In the genomic region with DNA sequence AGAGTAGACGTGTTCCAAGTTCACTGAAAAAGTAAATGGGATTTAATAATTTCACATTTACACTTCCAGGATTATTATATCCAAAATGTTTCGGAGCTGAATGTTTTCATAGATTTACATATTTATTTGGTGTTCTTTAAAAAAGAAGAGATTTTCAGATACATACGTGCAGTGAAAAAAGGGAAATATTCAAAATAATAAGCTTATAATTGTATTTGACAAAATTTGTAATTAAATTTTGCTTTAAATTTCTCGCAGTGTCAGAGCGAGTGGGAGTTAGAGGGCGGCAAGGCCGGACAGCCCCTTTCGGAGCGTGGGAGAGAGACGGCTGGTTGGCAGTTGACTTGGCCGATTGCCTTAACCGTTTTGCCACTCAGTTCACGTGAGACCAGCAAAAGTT, we compare ENCODE assay signal across 5 fruit fly cellular contexts.
A peak's percentile ranks its signal among the peaks of the same experiment; 100 is the strongest.
TF ChIP-seq lines count a peak whose summit lies in the region.

A gene (plus strand): TSS at position 388 of the 400 bp plus-strand sequence.

- no peak for TF ChIP-seq CTCF in whole organism, embryonic (GFP tag; optimal IDR thresholded peaks at IDR 0.05; lab: Kevin White, UChicago)

TF ChIP-seq in whole organism, adult, 20 proteins besides CTCF, POLR2A, EP300 and RAD21 (continues in another document):
- TF ChIP-seq CG14711 (tag; optimal IDR thresholded peaks at IDR 0.05; lab: Kevin White, UChicago) (peak; percentile 69), CG33017 (tag; optimal IDR thresholded peaks at IDR 0.05; lab: Kevin White, UChicago) (peak; percentile 89), ovo (GFP tag; optimal IDR thresholded peaks at IDR 0.05; lab: Kevin White, UChicago) (peak; percentile 19), CG7045 (GFP tag; optimal IDR thresholded peaks at IDR 0.05; lab: Kevin White, UChicago) (peak; percentile 87), CG7101 (tag; optimal IDR thresholded peaks at IDR 0.05; lab: Kevin White, UChicago) (peak; percentile 86), tj (GFP tag; optimal IDR thresholded peaks at IDR 0.05; lab: Kevin White, UChicago) (peak; percentile 40), kay (GFP tag; lab: Kevin White, UChicago; ENCODE audit: borderline replicate concordance) (no peak), Crg-1 (GFP tag; optimal IDR thresholded peaks at IDR 0.05; lab: Kevin White, UChicago) (no peak), CG1620 (GFP tag; optimal IDR thresholded peaks at IDR 0.05; lab: Kevin White, UChicago) (peak; percentile 35), Clk (GFP tag; optimal IDR thresholded peaks at IDR 0.05; lab: Kevin White, UChicago) (peak; percentile 73), Mnt (GFP tag; optimal IDR thresholded peaks at IDR 0.05; lab: Kevin White, UChicago) (peak; percentile 24), Hr96 (GFP tag; optimal IDR thresholded peaks at IDR 0.05; lab: Kevin White, UChicago) (peak; percentile 81), CG12768 (GFP tag; optimal IDR thresholded peaks at IDR 0.05; lab: Kevin White, UChicago) (peak; percentile 90), toe (GFP tag; optimal IDR thresholded peaks at IDR 0.05; lab: Kevin White, UChicago) (peak; percentile 82), pad (GFP tag; optimal IDR thresholded peaks at IDR 0.05; lab: Kevin White, UChicago) (peak; percentile 57), CG11617 (GFP tag; optimal IDR thresholded peaks at IDR 0.05; lab: Kevin White, UChicago) (peak; percentile 88), cic (GFP tag; optimal IDR thresholded peaks at IDR 0.05; lab: Kevin White, UChicago) (no peak)

TF ChIP-seq in whole organism, embryonic, 481 proteins besides CTCF, POLR2A, EP300 and RAD21 (continues in another document):
- TF ChIP-seq Dbx (GFP tag; IDR thresholded peaks at IDR 0.05; lab: Robert Waterston, UW) = peak; percentile 72
- TF ChIP-seq B-H2 (GFP tag; optimal IDR thresholded peaks at IDR 0.05; lab: Kevin White, UChicago) = peak; percentile 73
- TF ChIP-seq zfh1 (GFP tag; IDR thresholded peaks at IDR 0.05; lab: Robert Waterston, UW) = no peak
- peak; percentile 75 for TF ChIP-seq Nf-YC (tag; optimal IDR thresholded peaks at IDR 0.05; lab: Kevin White, UChicago)
- TF ChIP-seq CG10543 (GFP tag; optimal IDR thresholded peaks at IDR 0.05; lab: Kevin White, UChicago) = peak; percentile 77
- no peak for TF ChIP-seq CG8359 (GFP tag; optimal IDR thresholded peaks at IDR 0.05; lab: Kevin White, UChicago; ENCODE audit: borderline replicate concordance)
- no peak for TF ChIP-seq CG4360 (GFP tag; IDR thresholded peaks at IDR 0.05; lab: Robert Waterston, UW)
- peak; percentile 57 for TF ChIP-seq fu2 (GFP tag; optimal IDR thresholded peaks at IDR 0.05; lab: Kevin White, UChicago)
- TF ChIP-seq D19A (tag; optimal IDR thresholded peaks at IDR 0.05; lab: Kevin White, UChicago) = peak; percentile 72
- TF ChIP-seq D (optimal IDR thresholded peaks at IDR 0.05; lab: Kevin White, UChicago) = no peak
- TF ChIP-seq D (GFP tag; optimal IDR thresholded peaks at IDR 0.05; lab: Kevin White, UChicago) = peak; percentile 56
- TF ChIP-seq CG11398 (GFP tag; optimal IDR thresholded peaks at IDR 0.05; lab: Kevin White, UChicago) = no peak
- no peak for TF ChIP-seq Lpt (GFP tag; optimal IDR thresholded peaks at IDR 0.05; lab: Kevin White, UChicago)
- TF ChIP-seq sisA (GFP tag; IDR thresholded peaks at IDR 0.05; lab: Robert Waterston, UW) = peak; percentile 60
- no peak for TF ChIP-seq ac (GFP tag; optimal IDR thresholded peaks at IDR 0.05; lab: Kevin White, UChicago)
- peak; percentile 35; the same call in 1 of the 2 replicates for TF ChIP-seq ap (GFP tag; IDR thresholded peaks at IDR 0.05; lab: Robert Waterston, UW)
- TF ChIP-seq CG18764 (GFP tag; optimal IDR thresholded peaks at IDR 0.05; lab: Kevin White, UChicago) = peak; percentile 38
- peak; percentile 49 for TF ChIP-seq CG6854 (GFP tag; optimal IDR thresholded peaks at IDR 0.05; lab: Kevin White, UChicago)

TF ChIP-seq in whole organism, prepupa, 60 proteins besides CTCF, POLR2A, EP300 and RAD21 (continues in another document):
- TF ChIP-seq pdm3 (GFP tag; optimal IDR thresholded peaks at IDR 0.05; lab: Kevin White, UChicago) (peak; percentile 65), CG3032 (tag; optimal IDR thresholded peaks at IDR 0.05; lab: Kevin White, UChicago) (no peak), OdsH (GFP tag; optimal IDR thresholded peaks at IDR 0.05; lab: Kevin White, UChicago) (peak; percentile 58), CG8119 (GFP tag; IDR thresholded peaks at IDR 0.05; lab: Robert Waterston, UW) (peak; percentile 64), esn (GFP tag; optimal IDR thresholded peaks at IDR 0.05; lab: Kevin White, UChicago) (peak; percentile 75), CG11294 (GFP tag; IDR thresholded peaks at IDR 0.05; lab: Robert Waterston, UW) (peak; percentile 26; the same call in 1 of the 2 replicates), CG15336 (GFP tag; IDR thresholded peaks at IDR 0.05; lab: Robert Waterston, UW) (peak; percentile 53; the same call in 1 of the 2 replicates), Hr4 (GFP tag; optimal IDR thresholded peaks at IDR 0.05; lab: Kevin White, UChicago) (peak; percentile 53), CG4318 (GFP tag; optimal IDR thresholded peaks at IDR 0.05; lab: Kevin White, UChicago) (no peak), salr (GFP tag; optimal IDR thresholded peaks at IDR 0.05; lab: Kevin White, UChicago) (peak in 1 of 2 experiments; percentile 40), Met (GFP tag; optimal IDR thresholded peaks at IDR 0.05; lab: Kevin White, UChicago) (peak; percentile 76), CG11762 (GFP tag; optimal IDR thresholded peaks at IDR 0.05; lab: Kevin White, UChicago; ENCODE audit: insufficient read depth) (peak; percentile 23), Eip78C (GFP tag; lab: Kevin White, UChicago) (peak; percentile 89), Blimp-1 (GFP tag; optimal IDR thresholded peaks at IDR 0.05; lab: Kevin White, UChicago) (peak; percentile 38), CG8632 (GFP tag; optimal IDR thresholded peaks at IDR 0.05; lab: Kevin White, UChicago) (peak; percentile 61), dsx (GFP tag; optimal IDR thresholded peaks at IDR 0.05; lab: Kevin White, UChicago; ENCODE audit: poor library complexity, severe bottlenecking) (no peak), CG34406 (GFP tag; optimal IDR thresholded peaks at IDR 0.05; lab: Kevin White, UChicago) (peak; percentile 57)

TF ChIP-seq in whole organism, pupa, 21 proteins besides CTCF, POLR2A, EP300 and RAD21:
- TF ChIP-seq CG14655 (GFP tag; optimal IDR thresholded peaks at IDR 0.05; lab: Kevin White, UChicago) (no peak), CG8159 (tag; optimal IDR thresholded peaks at IDR 0.05; lab: Kevin White, UChicago) (peak; percentile 59), Snoo (tag; optimal IDR thresholded peaks at IDR 0.05; lab: Kevin White, UChicago) (peak; percentile 62), Pif1B (GFP tag; optimal IDR thresholded peaks at IDR 0.05; lab: Kevin White, UChicago) (peak; percentile 18), Ets98B (GFP tag; IDR thresholded peaks at IDR 0.05; lab: Robert Waterston, UW) (peak; percentile 36), Pif1A (GFP tag; optimal IDR thresholded peaks at IDR 0.05; lab: Kevin White, UChicago) (peak; percentile 48), CG9948 (tag; optimal IDR thresholded peaks at IDR 0.05; lab: Kevin White, UChicago) (no peak), EcR (GFP tag; optimal IDR thresholded peaks at IDR 0.05; lab: Kevin White, UChicago) (no peak), CG4496 (GFP tag; IDR thresholded peaks at IDR 0.05; lab: Robert Waterston, UW) (0 out of 3 replicates have a peak, but pooled peaks have one; percentile 31), CG17806 (tag; optimal IDR thresholded peaks at IDR 0.05; lab: Kevin White, UChicago) (no peak)

TF ChIP-seq in whole organism, wandering third instar larva, 38 proteins besides CTCF, POLR2A, EP300 and RAD21 (continues in another document):
- TF ChIP-seq brk (GFP tag; optimal IDR thresholded peaks at IDR 0.05; lab: Kevin White, UChicago) = peak; percentile 67
- TF ChIP-seq Hnf4 (GFP tag; optimal IDR thresholded peaks at IDR 0.05; lab: Kevin White, UChicago) = peak; percentile 55
- no peak for TF ChIP-seq sage (GFP tag; optimal IDR thresholded peaks at IDR 0.05; lab: Kevin White, UChicago)
- peak; percentile 88 for TF ChIP-seq HLH106 (tag; optimal IDR thresholded peaks at IDR 0.05; lab: Kevin White, UChicago)
- TF ChIP-seq pan (optimal IDR thresholded peaks at IDR 0.05; lab: Kevin White, UChicago) = no peak
- no peak for TF ChIP-seq Mio (GFP tag; optimal IDR thresholded peaks at IDR 0.05; lab: Kevin White, UChicago)
- peak; percentile 24 for TF ChIP-seq CG32264 (GFP tag; optimal IDR thresholded peaks at IDR 0.05; lab: Kevin White, UChicago)
- peak; percentile 79 for TF ChIP-seq rgr (GFP tag; optimal IDR thresholded peaks at IDR 0.05; lab: Kevin White, UChicago)
- peak; percentile 80 for TF ChIP-seq ey (GFP tag; optimal IDR thresholded peaks at IDR 0.05; lab: Kevin White, UChicago)
- peak; percentile 84 for TF ChIP-seq OdsH (GFP tag; optimal IDR thresholded peaks at IDR 0.05; lab: Kevin White, UChicago)
- peak; percentile 87 for TF ChIP-seq h (GFP tag; optimal IDR thresholded peaks at IDR 0.05; lab: Kevin White, UChicago)
- peak in 1 of 2 experiments; percentile 87 for TF ChIP-seq foxo (GFP tag; optimal IDR thresholded peaks at IDR 0.05; lab: Kevin White, UChicago)
- TF ChIP-seq usp (GFP tag; optimal IDR thresholded peaks at IDR 0.05; lab: Kevin White, UChicago) = no peak
- TF ChIP-seq br (GFP tag; optimal IDR thresholded peaks at IDR 0.05; lab: Kevin White, UChicago) = peak; percentile 78
- no peak for TF ChIP-seq dl (GFP tag; optimal IDR thresholded peaks at IDR 0.05; lab: Kevin White, UChicago; ENCODE audit: insufficient read depth in 1 of 2, partially characterized antibody in 2 of 2)
- no peak for TF ChIP-seq GATAd (GFP tag; optimal IDR thresholded peaks at IDR 0.05; lab: Kevin White, UChicago)
- no peak for TF ChIP-seq Myc (optimal IDR thresholded peaks at IDR 0.05; lab: Kevin White, UChicago)
- no peak for TF ChIP-seq lola (GFP tag; optimal IDR thresholded peaks at IDR 0.05; lab: Kevin White, UChicago)
- TF ChIP-seq sv (GFP tag; optimal IDR thresholded peaks at IDR 0.05; lab: Kevin White, UChicago) = peak; percentile 58
- TF ChIP-seq psq (GFP tag; optimal IDR thresholded peaks at IDR 0.05; lab: Kevin White, UChicago) = peak; percentile 64
- no peak for TF ChIP-seq dsf (GFP tag; optimal IDR thresholded peaks at IDR 0.05; lab: Kevin White, UChicago; ENCODE audit: borderline replicate concordance)
- TF ChIP-seq N (GFP tag; optimal IDR thresholded peaks at IDR 0.05; lab: Kevin White, UChicago) = no peak
- peak; percentile 63 for TF ChIP-seq CG9705 (GFP tag; optimal IDR thresholded peaks at IDR 0.05; lab: Kevin White, UChicago)
- peak; percentile 87 for TF ChIP-seq Sp1 (GFP tag; optimal IDR thresholded peaks at IDR 0.05; lab: Kevin White, UChicago)
- peak; percentile 60 for TF ChIP-seq woc (GFP tag; optimal IDR thresholded peaks at IDR 0.05; lab: Kevin White, UChicago)
- no peak for TF ChIP-seq Abd-B (GFP tag; optimal IDR thresholded peaks at IDR 0.05; lab: Kevin White, UChicago)
- TF ChIP-seq Dfd (GFP tag; optimal IDR thresholded peaks at IDR 0.05; lab: Kevin White, UChicago) = no peak
- peak; percentile 39 for TF ChIP-seq tai (GFP tag; optimal IDR thresholded peaks at IDR 0.05; lab: Kevin White, UChicago)
- no peak for TF ChIP-seq jim (GFP tag; optimal IDR thresholded peaks at IDR 0.05; lab: Kevin White, UChicago)
- peak; percentile 82 for TF ChIP-seq fru (GFP tag; optimal IDR thresholded peaks at IDR 0.05; lab: Kevin White, UChicago)
